Worm (Caenorhabditis elegans) whole organism, L4/young adult: ENCODE measurements around the gene Y50D4A.1.

Experiments
- W03F9.2 ChIP-seq: fragments of 150-350 bp; optimal IDR thresholded peaks from 2 replicates; lab custom pipeline; 2014; ENCODE audit warnings: missing biosample characterization, missing genetic modification characterization
- dao-5 ChIP-seq: sonication (generic microtip); optimal IDR thresholded peaks from 2 replicates; lab custom pipeline; 2016; ENCODE audit warnings: missing genotype, missing genetic modification characterization, moderate library complexity, missing compliant biosample characterization
- him-1 ChIP-seq: sonication (generic microtip); optimal IDR thresholded peaks from 2 replicates; lab custom pipeline; 2016; ENCODE audit warnings: missing genotype, missing genetic modification reagents, missing genetic modification characterization, missing compliant biosample characterization

Y50D4A.1 gene

DNA sequence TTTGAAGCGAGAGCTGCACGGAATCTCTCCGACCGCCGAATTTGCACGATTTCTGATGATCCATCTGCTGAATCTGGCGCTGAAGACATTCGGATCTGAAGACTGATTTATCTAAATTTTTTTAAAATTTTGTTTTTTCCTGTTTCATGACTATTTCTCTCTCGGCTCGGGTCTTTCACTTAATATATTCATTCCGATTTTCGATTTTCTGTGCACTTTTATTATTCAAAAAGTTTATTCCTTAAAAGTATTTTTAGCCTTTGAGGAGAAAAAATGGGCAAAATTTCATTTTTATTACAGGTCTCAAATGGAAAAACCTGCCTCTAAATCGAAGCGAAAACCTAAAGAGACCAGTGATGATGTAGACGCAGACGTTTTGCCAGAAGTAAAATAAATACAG lies at the start of gene Y50D4A.1:
Y50D4A.1 (plus strand) TSS at position 301 of the 400 bp plus-strand sequence.
- TF ChIP-seq W03F9.2, result no peak
- TF ChIP-seq him-1 (tag; lab: Kevin White, UChicago), result no peak
- no peak for TF ChIP-seq dao-5 (tag; lab: Kevin White, UChicago)

DNA sequence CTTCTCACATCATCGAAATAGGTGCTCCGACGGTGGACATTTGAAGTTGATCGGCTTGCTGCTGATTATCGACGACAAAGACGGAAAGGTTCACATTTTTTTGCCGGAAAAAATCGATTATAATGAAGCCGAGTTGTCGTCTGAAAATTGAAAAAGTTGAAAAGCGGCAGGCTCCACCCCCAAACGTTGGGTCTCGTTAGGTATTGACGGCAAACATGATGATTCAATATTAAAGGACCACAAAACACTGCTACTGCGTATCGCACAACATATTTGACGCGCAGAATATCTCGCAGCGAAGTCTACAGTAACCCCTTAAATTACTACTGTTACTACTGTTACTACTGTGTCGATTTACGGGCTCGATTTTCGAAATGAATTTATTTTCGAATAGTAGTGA lies 49.4 kb upstream of the Y50D4A.1 start:
- TF ChIP-seq him-1 (tag; lab: Kevin White, UChicago), result peak; percentile 66
- TF ChIP-seq W03F9.2, result no peak
- no peak for TF ChIP-seq dao-5 (tag; lab: Kevin White, UChicago)

DNA sequence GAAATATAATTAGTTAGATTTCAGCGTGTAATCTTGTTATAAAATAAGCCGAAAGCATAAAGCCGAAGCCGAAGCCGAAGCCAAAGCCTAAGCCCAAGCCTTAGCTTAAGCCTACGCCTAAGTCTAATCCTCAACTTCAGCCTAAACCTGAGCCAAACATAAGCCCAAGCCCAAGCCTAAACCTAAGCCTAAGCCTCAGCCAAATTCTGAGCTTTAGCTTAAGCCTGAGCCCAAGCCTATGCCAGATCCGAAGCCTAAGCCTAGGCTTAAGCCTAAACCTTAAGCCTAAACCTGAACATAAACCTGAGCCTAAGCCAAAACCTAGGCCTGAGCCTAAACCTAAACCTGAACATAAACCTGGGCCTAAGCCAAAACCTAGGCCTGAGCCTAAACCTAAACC lies 47.0 kb upstream of the Y50D4A.1 start:
- TF ChIP-seq him-1 (tag; lab: Kevin White, UChicago), result no peak
- no peak for TF ChIP-seq W03F9.2
- no peak for TF ChIP-seq dao-5 (tag; lab: Kevin White, UChicago)

DNA sequence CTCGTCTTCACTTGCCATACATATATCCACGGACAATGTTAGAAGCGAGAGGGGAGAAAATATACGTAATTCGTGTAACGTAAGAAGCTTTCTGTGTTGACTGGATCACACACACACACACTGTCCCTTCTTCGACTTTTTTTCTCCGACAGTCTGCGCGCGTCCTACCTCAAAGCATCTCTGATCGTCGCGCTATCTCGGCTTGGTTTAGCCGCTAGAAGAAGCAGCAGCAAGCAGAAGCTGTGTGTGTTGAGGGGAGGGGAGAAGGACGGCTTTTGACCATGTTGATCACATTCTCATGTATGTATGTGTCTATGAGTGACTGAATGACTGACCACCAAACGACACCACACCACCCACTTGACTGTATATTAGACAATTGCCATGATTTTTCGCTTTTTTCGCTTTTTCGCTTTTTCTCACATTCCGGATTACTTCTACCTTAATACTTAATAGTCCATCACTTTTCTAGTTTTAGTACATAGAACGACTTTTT lies 43.4 kb upstream of the Y50D4A.1 start, which contains the start of gene T21H3.5:
T21H3.5 (minus strand) TSS at position 98 of the 496 bp plus-strand sequence.
- TF ChIP-seq W03F9.2 (no peak), him-1 (tag; lab: Kevin White, UChicago) (no peak), dao-5 (tag; lab: Kevin White, UChicago) (no peak)

DNA sequence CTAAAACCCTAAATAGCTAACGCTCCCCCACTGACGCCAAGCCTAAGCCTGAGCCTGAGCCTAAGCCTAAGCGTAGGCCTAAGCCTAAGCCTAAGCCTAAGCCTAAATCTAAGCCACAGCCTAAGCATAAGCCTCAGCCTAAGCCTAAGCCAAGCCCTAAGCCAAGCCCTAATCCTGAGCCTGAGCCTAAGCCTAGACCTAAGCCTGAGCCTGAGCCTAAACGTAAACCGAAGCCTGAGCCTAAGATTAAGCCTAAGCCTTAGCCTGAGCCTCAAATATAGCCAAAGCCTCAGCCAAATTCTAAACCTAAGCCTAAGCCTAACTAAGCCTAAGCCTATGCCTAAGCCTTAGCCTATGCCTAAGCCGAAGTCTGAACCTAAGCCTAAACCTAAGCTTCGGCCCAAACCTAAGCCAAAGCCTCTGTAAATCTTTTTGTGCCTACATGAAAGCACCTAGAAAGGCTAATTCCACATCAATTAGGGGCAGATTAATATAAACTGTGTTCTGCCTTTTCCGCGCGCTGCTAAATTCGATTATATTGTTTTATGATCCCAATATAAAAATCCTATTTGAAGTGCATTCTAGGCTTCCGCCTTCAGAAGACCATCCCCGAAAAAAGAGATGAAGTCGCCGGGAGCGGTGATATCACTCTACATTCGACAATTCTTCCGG lies 42.5 kb upstream of the Y50D4A.1 start, which contains the start of gene ptr-16:
ptr-16 (plus strand) TSS at position 622 of the 672 bp plus-strand sequence.
- no peak for TF ChIP-seq dao-5 (tag; lab: Kevin White, UChicago)
- TF ChIP-seq him-1 (tag; lab: Kevin White, UChicago), result no peak
- TF ChIP-seq W03F9.2, result no peak

DNA sequence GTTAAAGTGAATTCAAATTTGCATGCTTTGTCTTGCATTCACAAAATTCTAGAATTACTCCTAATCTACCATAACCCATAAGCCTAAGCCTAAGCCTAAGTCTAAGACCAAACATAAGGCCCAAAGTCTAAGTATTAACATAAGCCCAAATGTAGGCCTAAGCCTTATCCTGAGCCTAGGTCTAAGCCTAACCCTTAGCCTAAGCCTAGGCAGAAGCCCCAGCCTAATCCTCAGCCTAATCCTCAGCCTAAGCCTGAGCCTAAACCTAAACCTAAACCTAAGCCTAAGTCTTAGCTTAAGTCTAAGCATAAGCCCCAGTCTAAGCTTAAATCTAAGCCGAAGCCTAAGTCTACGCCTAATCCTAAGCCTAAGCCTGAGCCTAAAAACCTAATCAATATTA lies 37.1 kb upstream of the Y50D4A.1 start:
- TF ChIP-seq him-1 (tag; lab: Kevin White, UChicago) (no peak), W03F9.2 (no peak), dao-5 (tag; lab: Kevin White, UChicago) (no peak)

DNA sequence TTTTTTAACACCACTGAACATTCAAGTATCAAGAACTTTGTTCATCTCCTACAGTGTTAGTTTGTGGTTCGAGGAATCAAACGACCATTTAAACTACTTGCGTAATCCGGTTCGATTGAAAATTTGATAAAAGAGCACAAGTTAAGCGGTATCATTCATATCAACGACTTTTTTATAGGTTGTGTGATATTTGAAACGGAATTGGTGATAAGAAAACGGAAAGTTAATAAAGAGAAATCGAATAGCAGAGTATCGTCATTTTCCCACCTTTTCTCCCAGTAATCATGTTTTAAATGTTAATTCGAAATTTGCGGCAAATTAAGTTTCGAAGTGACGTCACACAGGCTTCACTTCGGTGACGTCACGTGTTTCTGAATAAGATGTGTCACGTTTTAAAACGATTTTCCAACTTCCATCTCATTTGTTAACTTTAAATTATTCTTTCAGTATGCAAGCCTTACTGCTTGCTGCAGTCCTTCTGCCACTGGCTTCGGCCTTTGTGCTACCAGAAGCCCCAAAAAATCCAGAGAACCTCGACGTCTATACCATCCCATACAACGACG lies 31.3 kb upstream of the Y50D4A.1 start, which contains the start of gene T21H3.1:
T21H3.1 (plus strand) TSS at position 448 of the 563 bp plus-strand sequence.
- TF ChIP-seq dao-5 (tag; lab: Kevin White, UChicago) (no peak), W03F9.2 (no peak), him-1 (tag; lab: Kevin White, UChicago) (no peak)

DNA sequence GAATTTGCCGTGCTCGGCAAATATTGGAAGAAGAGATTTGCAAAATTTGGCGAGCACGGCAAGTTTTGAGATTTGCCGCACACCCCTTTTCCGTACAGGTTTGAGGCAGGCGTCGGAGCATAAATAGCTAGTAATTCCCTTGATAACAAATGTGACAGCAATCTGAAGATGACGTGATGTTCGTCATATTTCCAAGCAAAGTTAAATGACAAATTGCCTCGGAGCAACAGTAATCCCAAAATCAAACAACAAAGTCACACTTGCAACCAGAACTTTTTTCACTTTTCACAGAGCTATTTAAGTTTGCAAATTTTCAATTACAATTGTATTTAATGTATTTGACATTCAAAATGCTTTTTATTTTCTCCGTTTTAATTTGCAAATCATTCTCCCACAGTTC lies 28.4 kb upstream of the Y50D4A.1 start, which contains the start of gene F25A2.1:
F25A2.1 (plus strand) TSS at position 301 of the 400 bp plus-strand sequence.
- TF ChIP-seq him-1 (tag; lab: Kevin White, UChicago) (no peak), dao-5 (tag; lab: Kevin White, UChicago) (no peak), W03F9.2 (no peak)

DNA sequence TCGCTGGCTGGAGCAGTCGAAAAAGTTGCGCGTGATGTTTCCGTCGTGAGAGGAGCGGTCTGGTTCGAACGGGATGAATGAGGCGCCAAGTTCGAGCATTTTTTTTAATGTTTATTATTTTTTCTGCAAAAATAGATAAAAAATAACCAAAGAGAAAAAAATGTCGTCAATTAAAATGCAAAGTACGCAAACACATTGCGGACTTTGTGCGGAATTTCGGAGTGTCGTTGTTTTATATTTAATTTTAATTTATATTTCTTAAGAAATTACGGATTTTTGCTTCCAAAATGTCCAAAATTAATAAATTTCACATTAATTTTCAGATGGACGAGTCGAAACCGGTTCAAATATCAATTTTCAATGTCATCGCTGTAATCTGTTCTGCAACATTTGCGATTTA lies 11.7 kb upstream of the Y50D4A.1 start, which contains the start of the genes wrb-1 and Y50D4A.4:
wrb-1 (plus strand) TSS at position 78 of the 400 bp plus-strand sequence.
Y50D4A.4 (minus strand) TSS at position 133 of the 400 bp plus-strand sequence.
- TF ChIP-seq dao-5 (tag; lab: Kevin White, UChicago) (no peak), him-1 (tag; lab: Kevin White, UChicago) (no peak), W03F9.2 (peak; percentile 77)

DNA sequence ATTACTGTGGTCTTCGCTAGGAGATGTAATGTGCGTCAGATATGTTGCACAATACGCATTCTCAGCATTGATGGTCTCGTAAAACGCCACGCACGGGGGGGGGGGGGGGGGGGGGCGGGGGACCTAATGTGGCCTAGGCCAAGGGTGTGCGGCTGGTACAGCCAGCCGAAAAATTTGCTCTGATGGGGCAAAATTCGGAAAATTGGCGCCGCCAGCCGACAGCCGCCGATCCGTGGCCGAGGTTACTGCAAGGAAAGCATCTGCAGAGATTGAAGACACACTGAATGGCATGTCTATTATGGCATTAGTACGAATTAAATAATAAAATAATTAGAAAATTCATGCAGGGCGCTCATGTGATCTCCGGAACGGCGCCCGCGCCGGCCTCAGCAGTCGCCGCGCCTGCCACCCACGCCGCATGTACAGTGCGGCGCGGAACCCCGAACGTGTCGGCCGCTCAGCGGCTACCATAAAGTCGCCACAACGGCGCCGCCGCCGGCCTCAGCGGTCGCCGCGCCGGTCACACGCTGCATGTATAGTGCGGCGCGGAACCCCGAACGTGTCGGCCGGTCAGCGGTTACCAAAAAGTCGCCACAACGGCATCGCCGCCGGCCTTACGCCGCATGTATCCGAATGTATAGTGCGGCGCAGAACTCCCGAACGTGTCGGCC lies 8.3 kb upstream of the Y50D4A.1 start, which contains the start of gene Y50D4A.6:
Y50D4A.6 (minus strand) TSS at position 51 of the 671 bp plus-strand sequence.
- TF ChIP-seq him-1 (tag; lab: Kevin White, UChicago), result no peak
- TF ChIP-seq dao-5 (tag; lab: Kevin White, UChicago), result no peak
- TF ChIP-seq W03F9.2, result no peak

DNA sequence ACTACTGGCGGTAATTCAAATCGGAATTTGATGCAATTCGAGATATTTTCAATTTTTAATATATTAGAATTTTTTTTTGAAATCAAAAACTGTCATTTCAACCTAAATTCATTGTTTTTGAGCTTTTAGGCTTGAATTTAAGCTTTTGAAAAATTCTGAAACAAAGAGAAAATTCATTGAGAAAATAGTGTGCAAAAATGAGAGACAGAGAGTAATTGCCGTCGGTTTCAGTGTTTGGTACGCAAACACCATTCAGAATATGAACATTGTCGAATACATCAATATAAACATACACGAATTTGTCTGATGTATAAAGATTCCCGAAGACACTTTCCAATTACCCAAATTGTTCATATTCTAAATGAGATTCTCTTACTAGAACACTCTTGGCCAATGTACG lies 6.0 kb upstream of the Y50D4A.1 start:
- TF ChIP-seq him-1 (tag; lab: Kevin White, UChicago) (no peak), dao-5 (tag; lab: Kevin White, UChicago) (no peak)

DNA sequence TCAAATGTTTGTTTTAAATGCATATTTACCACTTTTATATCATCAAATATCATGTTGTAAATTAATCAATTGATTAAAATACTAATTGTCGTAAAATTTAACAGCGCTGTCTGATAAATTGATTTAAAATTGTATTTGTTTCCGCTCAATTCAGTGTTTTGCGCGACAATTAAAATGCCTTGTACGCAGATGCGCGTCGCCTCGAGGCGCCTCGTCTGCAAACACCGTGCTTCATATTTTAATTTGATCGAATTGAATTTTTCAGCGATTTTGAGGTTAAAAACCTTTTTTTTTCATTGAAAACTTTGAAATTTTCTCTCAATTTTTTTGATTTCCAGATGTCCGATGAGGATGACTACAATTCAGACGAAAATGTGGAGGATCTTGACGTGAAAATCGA lies 718 bp upstream of the Y50D4A.1 start, which contains the start of gene Y50D4A.5:
Y50D4A.5 (plus strand) TSS at position 337 of the 400 bp plus-strand sequence.
- TF ChIP-seq him-1 (tag; lab: Kevin White, UChicago) (no peak), dao-5 (tag; lab: Kevin White, UChicago) (no peak), W03F9.2 (no peak)

DNA sequence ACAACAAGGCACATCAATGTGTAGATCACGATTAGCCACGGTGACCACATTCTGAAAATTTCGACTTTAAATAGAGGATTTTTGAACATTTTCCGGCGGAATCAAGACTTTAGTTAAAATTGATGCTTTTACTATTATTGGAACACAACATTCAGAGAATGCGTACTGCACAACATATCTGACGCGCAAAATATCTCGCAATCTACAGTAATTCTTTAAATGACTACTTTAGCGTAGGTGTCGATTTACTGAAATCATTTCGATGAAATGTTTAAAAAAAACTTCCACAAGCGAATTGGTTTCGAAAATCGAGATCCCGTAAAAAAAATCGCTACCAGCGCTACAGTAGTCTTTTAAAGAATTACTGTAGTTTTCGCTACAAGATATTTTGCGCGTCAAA lies 12.8 kb downstream of the Y50D4A.1 start, which contains the start of gene Y50D4A.10:
Y50D4A.10 (minus strand) TSS at position 57 of the 400 bp plus-strand sequence.
- TF ChIP-seq him-1 (tag; lab: Kevin White, UChicago), result no peak
